Fruit fly (Drosophila melanogaster) whole organism, prepupa: Measurements from ENCODE around the gene Cby.

Experiments used
- Blimp-1 ChIP-seq: fragments of 200-800 bp; sonication (Bioruptor generic); optimal IDR thresholded peaks from 3 replicates; lab custom pipeline; 2017; ENCODE audit warnings: missing biosample characterization, missing genetic modification characterization, mild to moderate bottlenecking, moderate library complexity, missing genetic modification reagents
- fd85E ChIP-seq: fragments of 200-800 bp; sonication (Bioruptor generic); optimal IDR thresholded peaks from 3 replicates; lab custom pipeline; 2016; ENCODE audit warnings: missing biosample characterization, missing genetic modification characterization
- fkh ChIP-seq: fragments of 200-800 bp; sonication (Bioruptor generic); optimal IDR thresholded peaks from 3 replicates; lab custom pipeline; 2017; ENCODE audit warnings: missing biosample characterization, mild to moderate bottlenecking, missing genetic modification characterization, moderate library complexity

dm6 chr3R:21855469-21855826 lies 12.4 kb upstream of the Cby start:
- no peak for TF ChIP-seq fkh (GFP tag; lab: Kevin White, UChicago)
- TF ChIP-seq fd85E, result no peak
- TF ChIP-seq Blimp-1 (GFP tag; lab: Kevin White, UChicago), result no peak
